Worm (Caenorhabditis elegans): ENCODE results near the gene ccep-97.

The ccep-97 gene

DNA sequence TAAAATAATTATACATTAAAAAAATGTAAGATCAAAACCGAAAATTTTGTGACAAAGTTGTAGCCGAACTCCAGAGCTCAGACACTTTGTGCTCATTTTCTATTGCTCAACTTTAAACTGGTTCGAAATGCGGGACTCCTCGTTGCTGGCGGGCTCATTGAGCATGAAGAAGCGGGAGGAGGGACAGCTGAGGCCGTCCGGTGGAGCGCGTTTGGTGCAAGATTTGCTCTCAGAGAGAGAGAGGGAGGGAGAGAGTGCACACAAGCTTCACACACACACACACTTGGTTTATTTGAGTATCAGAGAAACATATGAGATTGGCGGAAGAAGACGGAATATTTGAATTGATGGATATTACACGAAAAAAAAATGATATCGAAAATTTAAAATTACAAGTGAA, 7.8 kb downstream of the ccep-97 start (continued):
- TF ChIP-seq dpl-1 (GFP tag; optimal IDR thresholded peaks at IDR 0.05) (peak; percentile 5), B0035.1 (tag; optimal IDR thresholded peaks at IDR 0.05) (no peak), mcd-1 (GFP tag; IDR thresholded peaks at IDR 0.05) (peak; percentile 60), lag-1 (GFP tag; IDR thresholded peaks at IDR 0.05) (no peak), repo-1 (tag; optimal IDR thresholded peaks at IDR 0.05) (no peak)

DNA sequence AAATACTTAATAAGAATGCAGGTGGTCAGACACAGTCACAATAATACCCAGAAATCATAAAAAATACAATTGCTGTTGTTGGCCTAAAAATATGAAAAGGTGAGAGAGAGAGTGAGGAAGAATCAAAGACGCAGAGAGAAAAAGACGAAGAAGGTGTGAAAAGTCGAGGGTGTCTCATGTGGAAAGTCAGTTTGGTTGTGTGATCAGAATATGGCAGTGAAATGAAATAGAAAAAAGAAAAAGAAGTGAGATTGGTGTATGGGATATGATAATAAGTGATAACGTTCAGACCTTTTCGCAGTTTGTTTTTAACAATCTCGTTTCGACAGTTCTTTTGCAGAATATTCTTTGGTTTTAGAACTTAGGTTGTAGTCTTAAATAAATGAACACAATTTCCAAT, 11.6 kb downstream of the ccep-97 start:
- TF ChIP-seq atf-7 (tag; optimal IDR thresholded peaks at IDR 0.05) (no peak), hmg-1.2 (GFP tag; IDR thresholded peaks at IDR 0.05) (peak; percentile 28; the same call in 1 of the 2 replicates)

DNA sequence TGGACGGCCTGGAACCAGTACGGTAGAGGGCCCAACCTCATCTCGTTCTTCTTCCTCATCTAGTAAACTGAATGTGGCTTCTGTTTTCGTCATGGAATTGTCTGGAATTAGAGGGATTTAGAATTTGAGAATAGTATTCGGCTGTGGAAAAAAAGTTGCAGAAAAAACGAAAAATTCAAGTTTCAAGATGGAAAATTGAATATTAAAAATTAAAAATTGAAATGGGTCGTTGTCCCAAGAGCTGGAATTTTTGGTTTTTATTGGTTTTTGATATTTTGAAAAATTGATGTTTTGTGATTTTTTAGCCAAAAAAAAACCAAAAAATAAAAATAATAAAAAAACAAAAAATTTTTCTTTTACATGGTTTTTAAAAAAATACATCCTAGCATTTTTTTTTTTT, 12.6 kb downstream of the ccep-97 start, which contains the start of gene R02F11.3:
TSS of gene R02F11.3 (minus strand) at position 101 of the 400 bp plus-strand sequence.
- TF ChIP-seq lir-1 (GFP tag; conservative IDR thresholded peaks at IDR 0.05) = no peak
- no peak for TF ChIP-seq B0336.3 (GFP tag; IDR thresholded peaks at IDR 0.05)
- no peak for TF ChIP-seq attf-6 (GFP tag; IDR thresholded peaks at IDR 0.05)
- TF ChIP-seq madf-6 (GFP tag; IDR thresholded peaks at IDR 0.05) = no peak
- TF ChIP-seq F37B4.10 (GFP tag; IDR thresholded peaks at IDR 0.05) = no peak
- TF ChIP-seq snpc-3.4 (tag; optimal IDR thresholded peaks at IDR 0.05) = no peak
- no peak for TF ChIP-seq aptf-2 (GFP tag; conservative IDR thresholded peaks at IDR 0.05)
- TF ChIP-seq ztf-26 (tag; optimal IDR thresholded peaks at IDR 0.05) = no peak
- TF ChIP-seq Y53F4B.3 (GFP tag; IDR thresholded peaks at IDR 0.05) = no peak

DNA sequence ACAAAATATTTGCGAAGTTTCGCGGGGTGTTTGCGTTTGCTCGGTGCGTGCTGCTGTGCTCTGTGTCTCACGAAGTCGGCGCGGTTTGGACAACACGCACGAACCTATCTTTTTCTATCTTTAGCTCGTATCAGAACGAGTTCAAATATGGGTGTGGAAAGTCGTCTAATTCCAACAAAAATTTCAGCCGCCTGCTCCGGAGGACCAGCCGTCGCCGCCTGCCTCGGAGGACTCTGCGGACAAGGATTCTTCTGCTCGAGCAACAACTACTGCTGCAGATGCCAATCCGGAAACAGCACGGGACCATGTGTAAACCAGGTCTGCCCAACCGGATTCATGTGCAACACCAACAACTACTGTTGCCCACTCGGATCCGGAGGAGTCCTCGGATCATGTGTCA, 16.5 kb downstream of the ccep-97 start:
- 0 out of 2 replicates have a peak, but pooled peaks have one; percentile 10 for TF ChIP-seq ztf-25 (GFP tag; IDR thresholded peaks at IDR 0.05)
- TF ChIP-seq mxl-1 (tag; optimal IDR thresholded peaks at IDR 0.05) = no peak
- peak; percentile 71 for TF ChIP-seq zfh-2 (GFP tag; conservative IDR thresholded peaks at IDR 0.05)

DNA sequence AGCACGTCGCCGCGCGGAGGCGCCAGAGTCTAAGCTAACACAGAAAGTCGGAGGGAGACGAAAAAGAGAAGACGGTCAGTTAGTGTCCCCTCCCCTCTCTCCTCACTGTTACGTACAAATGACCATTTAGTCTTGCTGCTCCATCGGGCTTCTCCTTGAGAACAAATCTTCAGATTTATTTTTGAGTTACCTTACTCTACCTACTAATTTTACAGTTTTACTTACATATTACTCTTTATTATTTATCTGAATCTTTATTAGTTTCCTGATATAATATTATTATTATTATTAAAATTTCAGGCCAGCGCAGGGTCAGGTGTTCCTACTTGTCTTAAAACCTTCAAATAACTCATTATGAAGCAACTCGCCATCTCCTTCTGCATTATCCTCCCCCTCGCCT, 17.7 kb downstream of the ccep-97 start, which contains the start of gene R02F11.1:
TSS of gene R02F11.1 (plus strand) at position 301 of the 400 bp plus-strand sequence.
- TF ChIP-seq ccch-3 (GFP tag; optimal IDR thresholded peaks at IDR 0.05) (no peak), nfya-1 (tag; optimal IDR thresholded peaks at IDR 0.05; ENCODE audit: borderline replicate concordance, insufficient read depth) (no peak), madf-6 (GFP tag; IDR thresholded peaks at IDR 0.05) (no peak), hsf-1 (GFP tag; IDR thresholded peaks at IDR 0.05) (0 out of 2 replicates have a peak, but pooled peaks have one; percentile 22)

DNA sequence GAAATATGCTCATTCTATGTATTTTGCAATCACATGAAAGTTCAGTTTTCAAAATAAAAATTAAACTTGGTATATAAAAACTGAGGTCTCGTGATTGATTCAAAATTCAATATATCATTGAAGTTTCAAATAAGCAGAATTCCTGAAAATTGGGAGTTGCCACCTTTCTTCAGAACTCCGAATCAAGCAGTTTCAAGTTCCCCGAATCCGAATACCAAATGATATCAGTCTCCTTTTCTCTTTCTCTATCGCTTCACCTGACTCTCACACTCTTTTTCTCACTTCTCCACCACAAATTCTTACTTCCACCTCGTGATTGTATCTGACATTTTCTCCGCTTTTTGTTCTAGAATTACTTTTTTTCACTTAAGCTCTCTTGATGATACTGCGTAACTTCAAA, 24.2 kb downstream of the ccep-97 start, which contains the start of gene R02F11.2:
TSS of gene R02F11.2 (plus strand) at position 292 of the 400 bp plus-strand sequence.
- TF ChIP-seq attf-5 (GFP tag; optimal IDR thresholded peaks at IDR 0.05) (no peak), attf-6 (GFP tag; IDR thresholded peaks at IDR 0.05) (no peak), snpc-1.1 (tag; optimal IDR thresholded peaks at IDR 0.05; ENCODE audit: insufficient read depth) (no peak), ceh-79 (tag; optimal IDR thresholded peaks at IDR 0.05) (no peak)

DNA sequence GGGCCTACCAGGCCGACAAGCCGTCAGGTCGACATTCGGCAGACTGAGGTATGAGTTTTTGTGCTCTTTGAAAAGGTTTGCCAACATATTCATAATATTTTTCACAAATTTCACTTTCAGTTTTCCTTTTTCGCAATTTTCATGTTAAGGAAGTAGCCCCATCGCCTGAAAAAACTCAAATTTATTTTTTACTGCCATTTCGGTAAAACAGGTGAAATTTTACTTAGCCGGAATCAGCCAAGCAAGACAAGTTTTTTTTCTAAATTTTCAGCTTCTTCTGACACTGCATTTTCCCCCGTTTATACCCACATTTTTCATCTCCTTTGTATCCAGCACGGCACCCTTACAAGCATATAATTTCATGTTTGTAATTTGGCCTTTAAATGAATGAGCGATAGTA, 26.9 kb downstream of the ccep-97 start, which contains the start of gene R02F11.11:
TSS of gene R02F11.11 (plus strand) at position 301 of the 400 bp plus-strand sequence.
- TF ChIP-seq D2030.7 (GFP tag; IDR thresholded peaks at IDR 0.05) (no peak), akir-1 (GFP tag; optimal IDR thresholded peaks at IDR 0.05) (no peak), aptf-3 (GFP tag; IDR thresholded peaks at IDR 0.05) (no peak), lir-1 (GFP tag; conservative IDR thresholded peaks at IDR 0.05) (no peak), dpl-1 (GFP tag; optimal IDR thresholded peaks at IDR 0.05) (no peak), nfya-2 (GFP tag; IDR thresholded peaks at IDR 0.05) (no peak), B0336.3 (GFP tag; IDR thresholded peaks at IDR 0.05) (no peak), ceh-100 (GFP tag; IDR thresholded peaks at IDR 0.05) (no peak), F33H1.4 (GFP tag; IDR thresholded peaks at IDR 0.05) (no peak), B0035.1 (tag; optimal IDR thresholded peaks at IDR 0.05) (no peak), ztf-22 (GFP tag; optimal IDR thresholded peaks at IDR 0.05) (no peak), Y53F4B.3 (GFP tag; IDR thresholded peaks at IDR 0.05) (no peak), pha-4 (tag; optimal IDR thresholded peaks at IDR 0.05) (no peak), K12H6.12 (tag; optimal IDR thresholded peaks at IDR 0.05) (no peak), attf-3 (GFP tag; conservative IDR thresholded peaks at IDR 0.05) (no peak)

Data from whole organism, young adult.